Worm (Caenorhabditis elegans) whole organism, L2 larva: Measurements from ENCODE around the gene irld-57.

ENCODE experiments used
- aly-2 ChIP-seq: fragments of 150-350 bp; optimal IDR thresholded peaks from 2 replicates; lab custom pipeline; 2014; ENCODE audit warnings: missing biosample characterization, missing genetic modification characterization
- dmd-4 ChIP-seq: sonication (generic microtip); optimal IDR thresholded peaks from 2 replicates; lab custom pipeline; 2017; ENCODE audit warnings: missing biosample characterization, missing genetic modification characterization
- egl-27 ChIP-seq: sonication (generic microtip); optimal IDR thresholded peaks from 3 replicates; lab custom pipeline; 2017; ENCODE audit warnings: missing biosample characterization, missing genetic modification reagents, missing genetic modification characterization
- elt-1 ChIP-seq: fragments of 150-350 bp; optimal IDR thresholded peaks from 2 replicates; lab custom pipeline; 2014; ENCODE audit warnings: missing biosample characterization, missing genetic modification characterization
- nhr-10 ChIP-seq: sonication (generic microtip); optimal IDR thresholded peaks from 2 replicates; lab custom pipeline; 2017; ENCODE audit warnings: missing biosample characterization, missing genetic modification characterization
- zag-1 ChIP-seq: fragments of 150-350 bp; optimal IDR thresholded peaks from 2 replicates; lab custom pipeline; 2014; ENCODE audit warnings: missing biosample characterization, missing genetic modification characterization

DNA sequence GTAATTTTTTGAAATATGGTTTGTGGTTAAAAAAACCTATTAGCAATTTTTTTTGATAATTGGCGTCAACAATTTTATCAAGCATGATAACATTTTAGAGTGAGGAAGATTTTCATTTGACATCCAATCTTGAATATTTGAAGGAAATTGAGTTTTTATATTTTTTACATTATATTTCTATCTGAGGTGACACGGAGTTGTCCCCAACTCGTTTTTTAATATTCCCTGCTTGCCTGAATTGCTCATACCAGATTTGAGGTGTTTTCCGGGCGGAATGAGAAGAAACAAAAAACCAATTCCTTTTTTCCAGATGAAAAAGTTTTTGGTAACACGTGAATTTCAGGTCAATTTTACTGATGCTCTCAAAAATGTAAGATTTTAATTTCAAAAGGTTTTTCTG, 6.9 kb downstream of the irld-57 start, which contains the start of gene Y6E2A.7:
- TF ChIP-seq nhr-10 (tag; lab: Kevin White, UChicago) (no peak), egl-27 (tag; lab: Kevin White, UChicago) (no peak), dmd-4 (tag; lab: Kevin White, UChicago) (no peak), aly-2 (no peak), elt-1 (tag; lab: Kevin White, UChicago) (no peak), zag-1 (tag; lab: Kevin White, UChicago) (no peak)
